Fruit fly (Drosophila melanogaster): ENCODE measurements around the gene AOX3.

Gene AOX3

dm6 chr3R:15566340-15566739 is 18.4 kb upstream of the AOX3 start:
- peak; percentile 57 for TF ChIP-seq sens (GFP tag)
- TF ChIP-seq CG2120 (GFP tag; optimal IDR thresholded peaks at IDR 0.05) = no peak
- peak; percentile 14 for TF ChIP-seq lbe (GFP tag; optimal IDR thresholded peaks at IDR 0.05)
- no peak for TF ChIP-seq Optix (GFP tag; IDR thresholded peaks at IDR 0.05)
- no peak for TF ChIP-seq CG3065 (GFP tag; optimal IDR thresholded peaks at IDR 0.05)
- no peak for TF ChIP-seq ro (GFP tag; IDR thresholded peaks at IDR 0.05)
- TF ChIP-seq usp (GFP tag; optimal IDR thresholded peaks at IDR 0.05) = no peak
- no peak for TF ChIP-seq CG4707 (GFP tag; optimal IDR thresholded peaks at IDR 0.05)
- no peak for TF ChIP-seq pros (GFP tag; optimal IDR thresholded peaks at IDR 0.05)
- TF ChIP-seq fd64A (GFP tag; optimal IDR thresholded peaks at IDR 0.05) = no peak
- no peak for TF ChIP-seq CG12104 (GFP tag; optimal IDR thresholded peaks at IDR 0.05)
- TF ChIP-seq Drgx (GFP tag; IDR thresholded peaks at IDR 0.05) = peak; percentile 52; the same call in 1 of the 2 replicates
- TF ChIP-seq CG13624 (GFP tag; optimal IDR thresholded peaks at IDR 0.05) = no peak
- TF ChIP-seq CG4617 (GFP tag; optimal IDR thresholded peaks at IDR 0.05; ENCODE audit: borderline replicate concordance) = no peak
- TF ChIP-seq rib (GFP tag; IDR thresholded peaks at IDR 0.05) = no peak
- no peak for TF ChIP-seq wek (GFP tag; optimal IDR thresholded peaks at IDR 0.05)
- TF ChIP-seq Trl (optimal IDR thresholded peaks at IDR 0.05) = no peak
- TF ChIP-seq Trl (GFP tag; optimal IDR thresholded peaks at IDR 0.05) = no peak

DNA sequence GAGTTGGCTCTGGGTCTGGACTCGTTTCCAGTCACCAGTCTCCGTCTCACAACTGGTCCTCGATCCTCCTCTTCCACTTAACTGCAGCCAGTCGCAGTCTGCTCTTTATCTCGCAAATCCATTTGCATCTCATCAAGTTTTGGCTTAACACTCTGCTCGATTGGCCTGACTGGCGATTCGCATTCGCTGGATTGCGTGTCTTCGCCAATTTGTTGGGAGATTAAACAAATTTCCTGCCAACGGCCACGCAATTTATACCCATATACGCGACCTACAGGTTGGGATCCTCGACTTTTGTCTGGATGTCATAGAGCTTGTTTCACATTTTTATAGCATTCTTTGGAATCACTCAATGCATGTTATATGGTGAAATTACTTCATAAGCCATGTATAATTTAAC is 9.3 kb upstream of the AOX3 start:
- TF ChIP-seq sd (tag; optimal IDR thresholded peaks at IDR 0.05) (no peak), CG13287 (GFP tag; IDR thresholded peaks at IDR 0.05; ENCODE audit: partially characterized antibody) (no peak), Atf6 (GFP tag; IDR thresholded peaks at IDR 0.05) (no peak), shn (GFP tag; optimal IDR thresholded peaks at IDR 0.05) (no peak), CG34422 (GFP tag; IDR thresholded peaks at IDR 0.05) (no peak), NC2β (GFP tag; optimal IDR thresholded peaks at IDR 0.05) (no peak)

- peak; percentile 32 for TF ChIP-seq sens (GFP tag)
- no peak for TF ChIP-seq CG8359 (GFP tag; optimal IDR thresholded peaks at IDR 0.05; ENCODE audit: borderline replicate concordance)
- no peak for TF ChIP-seq Abd-B (GFP tag; optimal IDR thresholded peaks at IDR 0.05)
- no peak for TF ChIP-seq CG18764 (GFP tag; optimal IDR thresholded peaks at IDR 0.05)
- TF ChIP-seq CG14710 (tag; optimal IDR thresholded peaks at IDR 0.05) = no peak
- no peak for TF ChIP-seq E2f1 (GFP tag; IDR thresholded peaks at IDR 0.05)
- no peak for TF ChIP-seq unpg (GFP tag; optimal IDR thresholded peaks at IDR 0.05)
- no peak for TF ChIP-seq emc (GFP tag; optimal IDR thresholded peaks at IDR 0.05)
- peak; percentile 46 for TF ChIP-seq D19A (tag; optimal IDR thresholded peaks at IDR 0.05)
- no peak for TF ChIP-seq CG8089 (GFP tag; optimal IDR thresholded peaks at IDR 0.05)
- TF ChIP-seq tio (GFP tag; optimal IDR thresholded peaks at IDR 0.05) = no peak
- no peak for TF ChIP-seq slp2 (GFP tag; optimal IDR thresholded peaks at IDR 0.05)
- TF ChIP-seq CHES-1-like (GFP tag; optimal IDR thresholded peaks at IDR 0.05) = no peak
- TF ChIP-seq Nf-YC (tag; optimal IDR thresholded peaks at IDR 0.05) = no peak
- TF ChIP-seq Ets97D (GFP tag; optimal IDR thresholded peaks at IDR 0.05) = no peak
- no peak for TF ChIP-seq gsb-n (tag; optimal IDR thresholded peaks at IDR 0.05)
- peak; percentile 37 for TF ChIP-seq CG2120 (GFP tag; optimal IDR thresholded peaks at IDR 0.05)
- no peak for TF ChIP-seq ken (GFP tag; IDR thresholded peaks at IDR 0.05)
Observed at dm6 chr3R:15556524-15556923, 8.5 kb upstream of the AOX3 start.
